Worm (Caenorhabditis elegans): ENCODE data around the gene best-18.

The best-18 gene

DNA sequence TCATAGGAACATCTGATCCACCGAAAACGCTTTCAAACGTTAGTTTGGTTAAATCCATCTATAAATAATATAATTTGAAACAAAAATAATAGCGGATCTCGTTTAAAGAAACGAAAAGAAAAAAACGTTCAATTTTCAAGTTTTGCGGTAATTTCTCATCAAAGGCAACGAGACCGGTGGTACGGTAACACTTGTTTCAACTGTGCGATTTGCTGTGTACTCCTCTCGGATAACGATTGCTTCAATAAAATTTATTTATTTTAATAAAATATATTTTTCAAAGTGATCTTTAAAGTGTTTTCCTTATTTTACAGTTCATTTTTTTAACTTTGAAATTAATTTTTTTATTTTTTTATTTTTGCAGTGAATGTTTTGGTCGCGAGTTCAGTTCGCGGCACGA, 6.4 kb downstream of the best-18 start, which contains the start of the genes rde-4 and cox-14:
Gene rde-4 (minus strand): TSS at position 60 of the 400 bp plus-strand sequence.
Gene cox-14 (plus strand): TSS at position 356 of the 400 bp plus-strand sequence.
- TF ChIP-seq ets-5 (GFP tag; IDR thresholded peaks at IDR 0.05) (no peak), dpl-1 (GFP tag; optimal IDR thresholded peaks at IDR 0.05) (peak; percentile 84 to 93 (median 87)), nhr-84 (tag; optimal IDR thresholded peaks at IDR 0.05) (no peak), swsn-7 (tag; optimal IDR thresholded peaks at IDR 0.05) (peak; percentile 85), hpl-2 (GFP tag; optimal IDR thresholded peaks at IDR 0.05) (no peak), efl-1 (optimal IDR thresholded peaks at IDR 0.05) (peak; percentile 82 to 90), efl-1 (GFP tag; optimal IDR thresholded peaks at IDR 0.05 in 1 of 2) (peak; percentile 90 to 98), sox-4 (tag; optimal IDR thresholded peaks at IDR 0.05) (peak; percentile 56), fkh-10 (GFP tag; optimal IDR thresholded peaks at IDR 0.05) (peak; percentile 16), ztf-4 (tag; optimal IDR thresholded peaks at IDR 0.05) (peak; percentile 40), snu-23 (GFP tag; optimal IDR thresholded peaks at IDR 0.05) (peak; percentile 87), jun-1 (tag; optimal IDR thresholded peaks at IDR 0.05) (peak; percentile 50), ceh-90 (tag; optimal IDR thresholded peaks at IDR 0.05) (peak; percentile 16), nhr-20 (tag; optimal IDR thresholded peaks at IDR 0.05) (peak; percentile 82), irx-1 (tag; optimal IDR thresholded peaks at IDR 0.05) (peak; percentile 66), nhr-19 (GFP tag; conservative IDR thresholded peaks at IDR 0.05) (no peak), aly-2 (tag; optimal IDR thresholded peaks at IDR 0.05) (peak; percentile 27), lin-15B (tag; optimal IDR thresholded peaks at IDR 0.05) (peak; percentile 89), skn-1 (tag; optimal IDR thresholded peaks at IDR 0.05) (peak; percentile 92), sptf-1 (tag; optimal IDR thresholded peaks at IDR 0.05) (no peak), lin-39 (tag; optimal IDR thresholded peaks at IDR 0.05) (peak; percentile 63), sup-37 (GFP tag; optimal IDR thresholded peaks at IDR 0.05) (no peak), pax-3 (tag; optimal IDR thresholded peaks at IDR 0.05) (peak; percentile 16), fkh-4 (tag; optimal IDR thresholded peaks at IDR 0.05; ENCODE audit: borderline replicate concordance) (no peak), Y116A8C.19 (tag; optimal IDR thresholded peaks at IDR 0.05; ENCODE audit: borderline replicate concordance) (no peak), lin-35 (GFP tag; optimal IDR thresholded peaks at IDR 0.05) (peak; percentile 91 to 94), ama-1 (optimal IDR thresholded peaks at IDR 0.05) (peak; percentile 58), aha-1 (tag; optimal IDR thresholded peaks at IDR 0.05) (no peak), mep-1 (tag; optimal IDR thresholded peaks at IDR 0.05) (peak; percentile 94), ceh-88 (GFP tag; IDR thresholded peaks at IDR 0.05) (no peak), egl-13 (tag; optimal IDR thresholded peaks at IDR 0.05) (peak; percentile 71), elt-2 (tag; optimal IDR thresholded peaks at IDR 0.05) (peak; percentile 31), ceh-8 (GFP tag; optimal IDR thresholded peaks at IDR 0.05) (peak; percentile 81), lin-13 (GFP tag; optimal IDR thresholded peaks at IDR 0.05) (peak; percentile 82), zag-1 (tag; optimal IDR thresholded peaks at IDR 0.05) (no peak), nhr-85 (tag) (peak; percentile 89), tlp-1 (tag; optimal IDR thresholded peaks at IDR 0.05) (no peak), grh-1 (GFP tag; IDR thresholded peaks at IDR 0.05) (no peak), elt-3 (tag; optimal IDR thresholded peaks at IDR 0.05) (peak in 2 of 6 experiments; percentile 59 to 81), nhr-28 (tag; optimal IDR thresholded peaks at IDR 0.05) (no peak), C04F5.9 (tag; optimal IDR thresholded peaks at IDR 0.05) (no peak), nhr-76 (tag; optimal IDR thresholded peaks at IDR 0.05) (no peak), rnt-1 (tag; optimal IDR thresholded peaks at IDR 0.05) (no peak), fos-1 (tag; optimal IDR thresholded peaks at IDR 0.05) (peak; percentile 39), dsc-1 (tag; optimal IDR thresholded peaks at IDR 0.05) (peak; percentile 78), lir-3 (tag; optimal IDR thresholded peaks at IDR 0.05; ENCODE audit: poor library complexity) (peak; percentile 51), ceh-63 (GFP tag; optimal IDR thresholded peaks at IDR 0.05) (no peak), pqm-1 (tag; optimal IDR thresholded peaks at IDR 0.05) (no peak), lin-14 (GFP tag; optimal IDR thresholded peaks at IDR 0.05) (no peak), nhr-77 (tag; optimal IDR thresholded peaks at IDR 0.05) (no peak), efl-3 (GFP tag; optimal IDR thresholded peaks at IDR 0.05) (no peak), fkh-8 (tag; optimal IDR thresholded peaks at IDR 0.05) (no peak), ceh-82 (tag; optimal IDR thresholded peaks at IDR 0.05) (peak; percentile 59 to 85 (median 68)), vab-15 (tag; optimal IDR thresholded peaks at IDR 0.05) (no peak)

Data from whole organism, L1 larva.